Fruit fly (Drosophila melanogaster) whole organism, embryonic: ENCODE data around the gene Nup358.

Experiments used
- ATbp ChIP-seq: fragments of 200-800 bp; sonication (Bioruptor generic); optimal IDR thresholded peaks from 2 replicates; lab custom pipeline; 2017; ENCODE audit warnings: missing biosample characterization, mild to moderate bottlenecking, missing genetic modification characterization, missing genetic modification reagents
- Atf3 ChIP-seq: fragments of 200-800 bp; sonication (Bioruptor generic); optimal IDR thresholded peaks from 3 replicates; lab custom pipeline; 2016; ENCODE audit warnings: missing biosample characterization, missing genetic modification characterization
- Bteb2 ChIP-seq: fragments of 200-800 bp; sonication (Bioruptor generic); optimal IDR thresholded peaks from 2 replicates; lab custom pipeline; 2016; ENCODE audit warnings: missing biosample characterization, missing genetic modification characterization
- CG10267 ChIP-seq: fragments of 200-800 bp; sonication (Bioruptor generic); optimal IDR thresholded peaks from 2 replicates; lab custom pipeline; 2018; ENCODE audit warnings: missing biosample characterization, mild to moderate bottlenecking, missing genetic modification characterization, moderate library complexity
- CG13287 ChIP-seq: fragments of 200-800 bp; sonication (Bioruptor generic); IDR thresholded peaks from 2 replicates; pipeline ENCODE4 v1.3.6; 2022; ENCODE audit warnings: missing biosample characterization, missing genetic modification characterization; ENCODE audit not compliant: partially characterized antibody
- CG13894 ChIP-seq: fragments of 200-800 bp; sonication (Bioruptor generic); optimal IDR thresholded peaks from 3 replicates; lab custom pipeline; 2018; ENCODE audit warnings: missing biosample characterization, mild to moderate bottlenecking, missing genetic modification characterization, moderate library complexity
- CG14014 ChIP-seq: fragments of 200-800 bp; sonication (Bioruptor generic); IDR thresholded peaks from 2 replicates; pipeline ENCODE4 v1.3.6; 2022; ENCODE audit warnings: missing biosample characterization, missing genetic modification characterization
- CG16813 ChIP-seq: fragments of 200-800 bp; sonication (Bioruptor generic); IDR thresholded peaks from 3 replicates; pipeline ENCODE4 v1.3.6; 2022; ENCODE audit warnings: missing biosample characterization, missing genetic modification characterization; ENCODE audit not compliant: partially characterized antibody
- CG18262 ChIP-seq: fragments of 200-800 bp; optimal IDR thresholded peaks from 3 replicates; lab custom pipeline; 2019; ENCODE audit warnings: missing biosample characterization, mild to moderate bottlenecking, missing genetic modification characterization, moderate library complexity
- CG32532 ChIP-seq: fragments of 200-800 bp; sonication (Bioruptor generic); IDR thresholded peaks from 2 replicates; pipeline ENCODE4 v1.3.6; 2022; ENCODE audit warnings: missing biosample characterization, missing genetic modification characterization
- CG32767 ChIP-seq: fragments of 200-800 bp; sonication (Bioruptor generic); IDR thresholded peaks from 2 replicates; pipeline ENCODE4 v1.3.6; 2022; ENCODE audit warnings: missing biosample characterization, missing genetic modification characterization
- CG4282 ChIP-seq: fragments of 200-800 bp; sonication (Bioruptor generic); optimal IDR thresholded peaks from 2 replicates; lab custom pipeline; 2016; ENCODE audit warnings: missing biosample characterization, missing genetic modification characterization
- CG4424 ChIP-seq: fragments of 200-800 bp; sonication (Bioruptor generic); optimal IDR thresholded peaks from 3 replicates; lab custom pipeline; 2016; ENCODE audit warnings: missing biosample characterization, missing genetic modification characterization
- CG6654 ChIP-seq: fragments of 200-800 bp; sonication (Bioruptor generic); optimal IDR thresholded peaks from 2 replicates; lab custom pipeline; 2017; ENCODE audit warnings: missing biosample characterization, mild to moderate bottlenecking, missing genetic modification characterization
- CG6765 ChIP-seq: fragments of 200-800 bp; sonication (Bioruptor generic); optimal IDR thresholded peaks from 3 replicates; lab custom pipeline; 2017; ENCODE audit warnings: missing biosample characterization, mild to moderate bottlenecking, missing genetic modification characterization
- CG7271 ChIP-seq: fragments of 200-800 bp; sonication (Bioruptor generic); optimal IDR thresholded peaks from 2 replicates; lab custom pipeline; 2018; ENCODE audit warnings: missing biosample characterization, mild to moderate bottlenecking, missing genetic modification characterization, moderate library complexity
- CG7372 ChIP-seq: fragments of 200-800 bp; sonication (Bioruptor generic); IDR thresholded peaks from 2 replicates; pipeline ENCODE4 v1.3.6; 2022; ENCODE audit warnings: missing biosample characterization, missing genetic modification characterization
- CG7928 ChIP-seq: fragments of 200-800 bp; sonication (Bioruptor generic); optimal IDR thresholded peaks from 2 replicates; lab custom pipeline; 2017; ENCODE audit warnings: missing biosample characterization, mild to moderate bottlenecking, missing genetic modification characterization
- CG8089 ChIP-seq: fragments of 200-800 bp; sonication (Bioruptor generic); optimal IDR thresholded peaks from 3 replicates; lab custom pipeline; 2016; ENCODE audit warnings: missing biosample characterization, missing genetic modification characterization
- CG9609 ChIP-seq: fragments of 200-800 bp; sonication (Bioruptor generic); optimal IDR thresholded peaks from 3 replicates; lab custom pipeline; 2016; ENCODE audit warnings: missing biosample characterization, missing genetic modification characterization
- CG9727 ChIP-seq: fragments of 200-800 bp; sonication (Bioruptor generic); optimal IDR thresholded peaks from 3 replicates; lab custom pipeline; 2017; ENCODE audit warnings: missing biosample characterization, mild to moderate bottlenecking, missing genetic modification characterization
- Dad ChIP-seq: fragments of 200-800 bp; sonication (Bioruptor generic); optimal IDR thresholded peaks from 3 replicates; lab custom pipeline; 2016; ENCODE audit warnings: missing biosample characterization, missing genetic modification characterization
- Dll ChIP-seq: fragments of 200-800 bp; sonication (Bioruptor generic); IDR thresholded peaks from 4 replicates; pipeline ENCODE4 v1.3.6; 2022; ENCODE audit warnings: missing biosample characterization, missing genetic modification characterization; ENCODE audit not compliant: partially characterized antibody
- Mad ChIP-seq: fragments of 200-800 bp; sonication (Bioruptor generic); optimal IDR thresholded peaks from 2 replicates; lab custom pipeline; 2016; ENCODE audit warnings: missing biosample characterization, missing genetic modification characterization
- Neu2 ChIP-seq: fragments of 200-800 bp; sonication (Bioruptor generic); optimal IDR thresholded peaks from 3 replicates; lab custom pipeline; 2016; ENCODE audit warnings: missing biosample characterization, missing genetic modification characterization, borderline replicate concordance
- Oli ChIP-seq: fragments of 200-800 bp; sonication (Bioruptor generic); optimal IDR thresholded peaks from 2 replicates; lab custom pipeline; 2018; ENCODE audit warnings: missing biosample characterization, mild to moderate bottlenecking, missing genetic modification characterization, moderate library complexity
- Poxn ChIP-seq: fragments of 200-800 bp; sonication (Bioruptor generic); IDR thresholded peaks from 2 replicates; pipeline ENCODE4 v1.3.6; 2022; ENCODE audit warnings: missing biosample characterization, missing genetic modification characterization
- Rfx ChIP-seq: fragments of 200-800 bp; sonication (Bioruptor generic); IDR thresholded peaks from 2 replicates; pipeline ENCODE4 v1.3.6; 2022; ENCODE audit warnings: missing biosample characterization, missing genetic modification characterization
- Xbp1 ChIP-seq: fragments of 200-800 bp; sonication (Bioruptor generic); optimal IDR thresholded peaks from 3 replicates; lab custom pipeline; 2016; ENCODE audit warnings: missing biosample characterization, mild to moderate bottlenecking, missing genetic modification characterization
- ap ChIP-seq: fragments of 200-800 bp; sonication (Bioruptor generic); IDR thresholded peaks from 2 replicates; pipeline ENCODE4 v1.3.6; 2022; ENCODE audit warnings: missing biosample characterization, missing genetic modification characterization
- ash1 ChIP-seq: fragments of 200-800 bp; sonication (Bioruptor generic); optimal IDR thresholded peaks from 2 replicates; lab custom pipeline; 2018; ENCODE audit warnings: missing biosample characterization, mild to moderate bottlenecking, missing genetic modification characterization
- cg ChIP-seq: fragments of 200-800 bp; sonication (Bioruptor generic); optimal IDR thresholded peaks from 3 replicates; lab custom pipeline; 2019; ENCODE audit warnings: missing biosample characterization, mild to moderate bottlenecking, missing genetic modification characterization, moderate library complexity
- chm ChIP-seq: fragments of 200-800 bp; sonication (Bioruptor generic); IDR thresholded peaks from 2 replicates; pipeline ENCODE4 v1.3.6; 2022; ENCODE audit warnings: missing biosample characterization, missing genetic modification characterization
- dimm ChIP-seq: fragments of 200-800 bp; sonication (Bioruptor generic); IDR thresholded peaks from 2 replicates; pipeline ENCODE4 v1.3.6; 2022; ENCODE audit warnings: missing biosample characterization, missing genetic modification characterization
- dmrt11E ChIP-seq: fragments of 200-800 bp; sonication (Bioruptor generic); optimal IDR thresholded peaks from 3 replicates; lab custom pipeline; 2018; ENCODE audit warnings: missing biosample characterization, mild to moderate bottlenecking, missing genetic modification characterization, moderate library complexity
- ewg ChIP-seq: fragments of 200-800 bp; sonication (Bioruptor generic); optimal IDR thresholded peaks from 3 replicates; lab custom pipeline; 2017; ENCODE audit warnings: mild to moderate bottlenecking, missing biosample characterization, missing genetic modification reagents, missing genetic modification characterization
- fd96Cb ChIP-seq: fragments of 200-800 bp; sonication (Bioruptor generic); optimal IDR thresholded peaks from 2 replicates; lab custom pipeline; 2018; ENCODE audit warnings: missing biosample characterization, mild to moderate bottlenecking, missing genetic modification characterization, moderate library complexity
- ftz-f1 ChIP-seq: fragments of 200-800 bp; sonication (Bioruptor generic); optimal IDR thresholded peaks from 2 replicates; lab custom pipeline; 2016; ENCODE audit warnings: missing biosample characterization, missing genetic modification characterization
- hb ChIP-seq: fragments of 200-800 bp; sonication (Bioruptor generic); IDR thresholded peaks from 3 replicates; pipeline ENCODE4 v1.3.6; 2022; ENCODE audit warnings: missing biosample characterization, missing genetic modification characterization; ENCODE audit not compliant: partially characterized antibody
- jigr1 ChIP-seq: fragments of 200-800 bp; sonication (Bioruptor generic); IDR thresholded peaks from 3 replicates; pipeline ENCODE4 v1.3.6; 2022; ENCODE audit warnings: missing biosample characterization, missing genetic modification characterization
- jumu ChIP-seq: fragments of 200-800 bp; sonication (Bioruptor generic); optimal IDR thresholded peaks from 3 replicates; lab custom pipeline; 2016; ENCODE audit warnings: missing biosample characterization, missing genetic modification characterization
- lilli ChIP-seq: fragments of 200-800 bp; sonication (Bioruptor generic); optimal IDR thresholded peaks from 3 replicates; lab custom pipeline; 2016; ENCODE audit warnings: missing biosample characterization, missing genetic modification characterization
- oc ChIP-seq: fragments of 200-800 bp; sonication (Bioruptor generic); optimal IDR thresholded peaks from 2 replicates; lab custom pipeline; 2018; ENCODE audit warnings: missing biosample characterization, mild to moderate bottlenecking, missing genetic modification characterization, moderate library complexity
- otp ChIP-seq: fragments of 200-800 bp; sonication (Bioruptor generic); IDR thresholded peaks from 3 replicates; pipeline ENCODE4, ENCODE4 v1.3.6; 2022; ENCODE audit warnings: missing biosample characterization, missing genetic modification characterization
- pita ChIP-seq: fragments of 200-800 bp; sonication (Bioruptor generic); optimal IDR thresholded peaks from 2 replicates; lab custom pipeline; 2017; ENCODE audit warnings: missing biosample characterization, mild to moderate bottlenecking, missing genetic modification characterization
- psq ChIP-seq: fragments of 200-800 bp; sonication (Bioruptor generic); optimal IDR thresholded peaks from 2 replicates; lab custom pipeline; 2017; ENCODE audit warnings: missing biosample characterization, missing genetic modification characterization
- sens-2 ChIP-seq: fragments of 200-800 bp; sonication (Bioruptor generic); IDR thresholded peaks from 2 replicates; pipeline ENCODE4 v1.3.6; 2022; ENCODE audit warnings: missing biosample characterization, missing genetic modification characterization
- slbo ChIP-seq: fragments of 200-800 bp; sonication (Bioruptor generic); IDR thresholded peaks from 2 replicates; pipeline ENCODE4 v1.3.6; 2022; ENCODE audit warnings: missing biosample characterization, missing genetic modification characterization
- wdn ChIP-seq: fragments of 200-800 bp; sonication (Bioruptor generic); IDR thresholded peaks from 2 replicates; pipeline ENCODE4 v1.3.6; 2022; ENCODE audit warnings: missing biosample characterization, missing genetic modification characterization
- zf30C ChIP-seq: fragments of 200-800 bp; sonication (Bioruptor generic); optimal IDR thresholded peaks from 3 replicates; lab custom pipeline; 2018; ENCODE audit warnings: missing biosample characterization, mild to moderate bottlenecking, missing genetic modification characterization

Gene Nup358

dm6 chr3R:25258628-25259240 lies 9.6 kb downstream of the Nup358 start, which contains the start of gene CG11857 (continued):
- TF ChIP-seq CG14014 (GFP tag; lab: Robert Waterston, UW) (peak; percentile 99), Oli (tag; lab: Kevin White, UChicago) (peak; percentile 96), sens-2 (GFP tag; lab: Robert Waterston, UW) (peak; percentile 99), psq (peak; percentile 93), CG6654 (GFP tag; lab: Kevin White, UChicago) (peak; percentile 88), CG4424 (peak; percentile 98), ftz-f1 (GFP tag; lab: Kevin White, UChicago) (peak; percentile 91), pita (GFP tag; lab: Kevin White, UChicago) (no peak), slbo (GFP tag; lab: Robert Waterston, UW) (peak; percentile 100), CG6765 (GFP tag; lab: Kevin White, UChicago) (peak; percentile 87), hb (GFP tag; lab: Robert Waterston, UW) (peak; percentile 100), ewg (GFP tag; lab: Kevin White, UChicago) (peak; percentile 92), Poxn (GFP tag; lab: Robert Waterston, UW) (peak; percentile 97), ash1 (GFP tag; lab: Kevin White, UChicago) (peak; percentile 84), jigr1 (peak; percentile 99), CG13894 (tag; lab: Kevin White, UChicago) (peak; percentile 97), CG4282 (GFP tag; lab: Kevin White, UChicago) (peak; percentile 96), Neu2 (GFP tag; lab: Kevin White, UChicago) (peak; percentile 83), Bteb2 (GFP tag; lab: Kevin White, UChicago) (peak; percentile 98), fd96Cb (tag; lab: Kevin White, UChicago) (peak; percentile 98), Dll (GFP tag; lab: Robert Waterston, UW) (peak; percentile 100), CG13287 (GFP tag; lab: Robert Waterston, UW) (peak; percentile 100), Mad (GFP tag; lab: Kevin White, UChicago) (peak; percentile 98), lilli (peak; percentile 99), dimm (GFP tag; lab: Robert Waterston, UW) (peak; percentile 97), ap (GFP tag; lab: Robert Waterston, UW) (peak; percentile 97), CG32767 (GFP tag; lab: Robert Waterston, UW) (peak; percentile 97), CG9609 (GFP tag; lab: Kevin White, UChicago) (peak; percentile 98), Atf3 (GFP tag; lab: Kevin White, UChicago) (peak; percentile 98), CG7271 (tag; lab: Kevin White, UChicago) (peak; percentile 95), dmrt11E (tag; lab: Kevin White, UChicago) (peak; percentile 98), CG7372 (GFP tag; lab: Robert Waterston, UW) (peak; percentile 99), CG9727 (GFP tag; lab: Kevin White, UChicago) (peak; percentile 98), chm (peak; percentile 98), zf30C (GFP tag; lab: Kevin White, UChicago) (peak; percentile 27), CG10267 (tag; lab: Kevin White, UChicago) (peak; percentile 94), CG18262 (tag; lab: Kevin White, UChicago) (peak; percentile 96), CG16813 (GFP tag; lab: Robert Waterston, UW) (peak; percentile 100), CG32532 (GFP tag; lab: Robert Waterston, UW) (peak; percentile 99), oc (peak; percentile 94), otp (GFP tag; lab: Robert Waterston, UW) (peak; percentile 97), CG8089 (GFP tag; lab: Kevin White, UChicago) (peak; percentile 97), jumu (peak; percentile 97), ATbp (GFP tag; lab: Kevin White, UChicago) (peak; percentile 92), wdn (GFP tag; lab: Robert Waterston, UW) (peak; percentile 97), Xbp1 (GFP tag; lab: Kevin White, UChicago) (peak; percentile 100), Dad (GFP tag; lab: Kevin White, UChicago) (peak; percentile 97), CG7928 (GFP tag; lab: Kevin White, UChicago) (peak; percentile 98), cg (GFP tag; lab: Kevin White, UChicago) (no peak), Rfx (GFP tag; lab: Robert Waterston, UW) (peak; percentile 99)
